Fruit fly (Drosophila melanogaster) whole organism, wandering third instar larva: Measurements from ENCODE around the gene Tdrd3.

ENCODE experiments used
- Abd-B ChIP-seq: fragments of >200 bp; optimal IDR thresholded peaks from 2 replicates; lab custom pipeline; 2017; ENCODE audit warnings: missing biosample characterization, missing genetic modification characterization
- CrebA ChIP-seq: fragments of 200-800 bp; sonication (Bioruptor generic); optimal IDR thresholded peaks from 2 replicates; lab custom pipeline; 2016; ENCODE audit warnings: missing biosample characterization, mild to moderate bottlenecking, missing genetic modification characterization, borderline replicate concordance
- Dfd ChIP-seq: fragments of >200 bp; optimal IDR thresholded peaks from 2 replicates; lab custom pipeline; 2017; ENCODE audit warnings: missing biosample characterization, missing genetic modification characterization
- Hnf4 ChIP-seq: fragments of 200-800 bp; sonication (Bioruptor generic); optimal IDR thresholded peaks from 2 replicates; lab custom pipeline; 2016; ENCODE audit warnings: missing biosample characterization, mild to moderate bottlenecking, missing genetic modification characterization
- Hr78 ChIP-seq: fragments of >200 bp; optimal IDR thresholded peaks from 2 replicates; lab custom pipeline; 2017; ENCODE audit warnings: missing biosample characterization, missing genetic modification characterization
- Myc ChIP-seq: fragments of >200 bp; optimal IDR thresholded peaks from 2 replicates; lab custom pipeline; 2017
- br ChIP-seq: fragments of 200-800 bp; sonication (Bioruptor generic); optimal IDR thresholded peaks from 2 replicates; lab custom pipeline; 2016; ENCODE audit warnings: missing biosample characterization, missing genetic modification characterization
- dmrt93B ChIP-seq: fragments of 200-800 bp; sonication (Bioruptor generic); optimal IDR thresholded peaks from 2 replicates; lab custom pipeline; 2018; ENCODE audit warnings: missing biosample characterization, mild to moderate bottlenecking, missing genetic modification characterization
- foxo ChIP-seq, 2 experiments: fragments of 200-800 bp; sonication (Bioruptor generic); optimal IDR thresholded peaks; 2 replicates in 1 of 2; 3 replicates in 1 of 2; lab custom pipeline; 2016 to 2017; ENCODE audit warnings: missing biosample characterization in 2 of 2, missing genetic modification characterization in 2 of 2
- fru ChIP-seq: fragments of 200-800 bp; sonication (Bioruptor generic); optimal IDR thresholded peaks from 3 replicates; lab custom pipeline; 2016; ENCODE audit warnings: missing biosample characterization, mild to moderate bottlenecking, missing genetic modification characterization
- h ChIP-seq: fragments of 200-800 bp; sonication (Bioruptor generic); optimal IDR thresholded peaks from 3 replicates; lab custom pipeline; 2016; ENCODE audit warnings: missing biosample characterization, mild to moderate bottlenecking, missing genetic modification characterization
- psq ChIP-seq: fragments of 200-800 bp; sonication (Bioruptor generic); optimal IDR thresholded peaks from 3 replicates; lab custom pipeline; 2017; ENCODE audit warnings: missing biosample characterization, mild to moderate bottlenecking, missing genetic modification characterization, moderate library complexity
- usp ChIP-seq: fragments of >200 bp; optimal IDR thresholded peaks from 2 replicates; lab custom pipeline; 2017; ENCODE audit warnings: missing biosample characterization, missing genetic modification characterization

DNA sequence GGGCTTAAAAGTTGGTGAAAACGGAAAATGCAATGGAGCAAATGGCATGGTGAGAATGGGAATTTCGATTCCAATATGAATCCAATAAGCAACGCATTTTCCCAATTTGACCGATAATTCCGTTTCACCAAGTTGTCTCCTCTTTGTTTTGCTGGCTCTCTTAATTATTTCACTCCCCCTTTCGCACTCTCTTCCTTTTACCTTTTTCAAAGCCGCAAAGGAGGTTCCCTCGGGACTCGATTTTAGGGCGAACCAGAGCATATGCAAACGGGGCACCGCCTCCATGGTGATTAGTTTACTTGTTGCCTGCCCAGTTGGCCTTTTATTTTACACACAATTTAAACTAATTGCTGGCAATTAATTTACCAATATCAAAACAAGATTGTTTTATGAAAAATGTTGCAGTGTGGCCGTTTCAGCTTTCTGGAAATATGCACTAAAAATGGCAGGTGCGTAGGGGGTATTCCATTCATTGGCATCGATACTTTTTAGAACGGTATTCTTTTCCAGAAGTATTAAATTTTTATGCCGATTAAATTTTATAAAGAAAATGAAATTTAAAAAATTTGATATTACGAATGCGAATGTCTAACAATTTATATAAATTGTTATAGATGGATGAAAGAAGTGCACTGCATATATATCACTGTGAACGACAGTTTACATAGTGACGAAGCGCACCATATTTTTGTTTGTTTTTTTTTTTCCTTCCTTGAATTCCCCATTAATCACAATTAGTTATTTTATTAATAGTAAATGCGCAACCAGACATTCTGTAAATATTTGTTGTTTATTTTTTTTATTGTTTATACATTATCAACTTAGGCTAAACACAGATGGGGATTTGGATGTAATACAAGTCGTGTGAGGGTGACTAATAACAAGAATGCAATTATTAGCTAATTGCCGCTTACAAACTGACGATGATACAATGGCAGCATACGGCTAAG is 10.6 kb upstream of the Tdrd3 start, which contains the start of gene mop:
- TF ChIP-seq usp (GFP tag; lab: Kevin White, UChicago) (no peak), br (GFP tag; lab: Kevin White, UChicago) (no peak), Myc (lab: Kevin White, UChicago) (no peak), psq (GFP tag; lab: Kevin White, UChicago) (no peak), h (no peak), Hnf4 (no peak), Hr78 (GFP tag; lab: Kevin White, UChicago) (no peak), fru (GFP tag; lab: Kevin White, UChicago) (no peak), foxo (GFP tag; optimal IDR thresholded peaks at IDR 0.05; lab: Kevin White, UChicago) (no peak), Dfd (no peak), Abd-B (GFP tag; lab: Kevin White, UChicago) (no peak), dmrt93B (GFP tag; lab: Kevin White, UChicago) (no peak), CrebA (GFP tag; lab: Kevin White, UChicago) (no peak)
